Fruit fly (Drosophila melanogaster) S2 (cell line): ENCODE measurements around the gene CG9117.

Experiments used
- CG8478 ChIP-seq: fragments of >200 bp; optimal IDR thresholded peaks from 2 replicates; lab custom pipeline; 2018
- CTCF ChIP-seq, 2 experiments: fragments of >200 bp; optimal IDR thresholded peaks; 2 replicates each; lab custom pipeline; 2018

dm6 chr2L:6070656-6071231, 33.0 kb upstream of the CG9117 start, which contains the start of the genes CG9154 and Kr-h2:
- TF ChIP-seq CG8478 (lab: Kevin White, UChicago) (no peak), CTCF (optimal IDR thresholded peaks at IDR 0.05; lab: Kevin White, UChicago) (peak in 1 of 2 experiments; percentile 37)
